Worm (Caenorhabditis elegans): ENCODE results near the gene nhr-234.

DNA sequence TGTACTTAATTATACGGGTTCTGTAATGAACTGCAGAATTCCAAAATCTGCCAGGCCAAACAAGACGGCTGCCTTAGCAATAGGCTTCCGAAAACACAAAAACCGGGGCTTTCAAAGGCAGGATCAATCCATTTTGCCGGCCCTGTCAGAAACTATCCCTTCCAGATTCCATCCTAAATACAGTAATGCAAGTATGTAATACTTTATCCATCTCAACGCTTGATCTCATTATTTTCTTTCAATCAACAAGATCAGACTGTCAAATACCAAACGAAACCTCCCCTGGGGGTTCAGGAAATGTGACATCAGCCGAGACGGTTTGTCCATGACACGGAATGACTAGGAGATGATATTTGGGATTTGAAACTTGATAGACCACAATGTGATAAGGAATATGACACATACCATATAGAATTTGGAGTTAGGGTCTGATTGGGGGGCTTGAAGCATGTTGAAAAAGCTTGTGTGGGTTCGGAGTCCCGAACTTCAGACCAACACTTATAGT, 10.3 kb upstream of the nhr-234 start:
- TF ChIP-seq aly-1 (tag; optimal IDR thresholded peaks at IDR 0.05) (no peak), ama-1 (optimal IDR thresholded peaks at IDR 0.05) (no peak), flt-1 (GFP tag; IDR thresholded peaks at IDR 0.05) (no peak), ets-7 (tag; optimal IDR thresholded peaks at IDR 0.05) (no peak), tra-4 (tag; optimal IDR thresholded peaks at IDR 0.05) (no peak), tbx-11 (GFP tag; IDR thresholded peaks at IDR 0.05) (no peak), pes-1 (GFP tag; IDR thresholded peaks at IDR 0.05) (no peak), hmg-4 (GFP tag; optimal IDR thresholded peaks at IDR 0.05) (no peak), F13C5.2 (tag; optimal IDR thresholded peaks at IDR 0.05) (no peak)
